Fruit fly (Drosophila melanogaster) whole organism, embryonic: Measurements from ENCODE around the gene CG6345.

Source experiments
- Ada2b ChIP-seq: fragments of 200-800 bp; sonication (Bioruptor generic); IDR thresholded peaks from 2 replicates; pipeline ENCODE4 v1.3.6; 2022; ENCODE audit warnings: missing biosample characterization, missing genetic modification characterization
- Asciz ChIP-seq: fragments of 200-800 bp; sonication (Bioruptor generic); optimal IDR thresholded peaks from 2 replicates; lab custom pipeline; 2017; ENCODE audit warnings: missing biosample characterization, mild to moderate bottlenecking, missing genetic modification characterization, missing genetic modification reagents
- CG11093 ChIP-seq: fragments of 200-800 bp; sonication (Bioruptor generic); IDR thresholded peaks from 3 replicates; pipeline ENCODE4 v1.3.6; 2022; ENCODE audit warnings: missing biosample characterization, missing genetic modification characterization
- CG11456 ChIP-seq: fragments of 200-800 bp; sonication (Bioruptor generic); IDR thresholded peaks from 3 replicates; pipeline ENCODE4 v1.3.6; 2022; ENCODE audit warnings: missing biosample characterization, missing genetic modification characterization
- CG12769 ChIP-seq: fragments of 200-800 bp; sonication (Bioruptor generic); optimal IDR thresholded peaks from 2 replicates; lab custom pipeline; 2019; ENCODE audit warnings: missing biosample characterization, mild to moderate bottlenecking, missing genetic modification characterization, moderate library complexity
- CG13287 ChIP-seq: fragments of 200-800 bp; sonication (Bioruptor generic); IDR thresholded peaks from 2 replicates; pipeline ENCODE4 v1.3.6; 2022; ENCODE audit warnings: missing biosample characterization, missing genetic modification characterization; ENCODE audit not compliant: partially characterized antibody
- CG15601 ChIP-seq: fragments of 200-800 bp; sonication (Bioruptor generic); optimal IDR thresholded peaks from 3 replicates; lab custom pipeline; 2019; ENCODE audit warnings: missing biosample characterization, mild to moderate bottlenecking, missing genetic modification characterization, moderate library complexity
- CG2129 ChIP-seq: fragments of 200-800 bp; sonication (Bioruptor generic); IDR thresholded peaks from 2 replicates; pipeline ENCODE4 v1.3.6; 2022; ENCODE audit warnings: missing biosample characterization, missing genetic modification characterization; ENCODE audit not compliant: partially characterized antibody
- CG2875 ChIP-seq: fragments of 200-800 bp; sonication (Bioruptor generic); optimal IDR thresholded peaks from 2 replicates; lab custom pipeline; 2017; ENCODE audit warnings: missing biosample characterization, mild to moderate bottlenecking, missing genetic modification characterization, missing genetic modification reagents
- CG30431 ChIP-seq: fragments of 200-800 bp; sonication (Bioruptor generic); optimal IDR thresholded peaks from 2 replicates; lab custom pipeline; 2017; ENCODE audit warnings: missing biosample characterization, missing genetic modification characterization
- CG3065 ChIP-seq: fragments of 200-800 bp; sonication (Bioruptor generic); optimal IDR thresholded peaks from 2 replicates; lab custom pipeline; 2016; ENCODE audit warnings: missing biosample characterization, missing genetic modification characterization
- CG31365 ChIP-seq: fragments of 200-800 bp; sonication (Bioruptor generic); optimal IDR thresholded peaks from 2 replicates; lab custom pipeline; 2018; ENCODE audit warnings: missing biosample characterization, mild to moderate bottlenecking, missing genetic modification characterization
- CG5953 ChIP-seq: fragments of 200-800 bp; sonication (Bioruptor generic); IDR thresholded peaks from 2 replicates; pipeline ENCODE4 v1.3.6; 2022; ENCODE audit warnings: missing biosample characterization, missing genetic modification characterization
- CG8290 ChIP-seq, 3 experiments: fragments of 200-800 bp; sonication (Bioruptor generic); optimal IDR thresholded peaks; 2 replicates each; lab custom pipeline; 2016 to 2019; ENCODE audit warnings: missing biosample characterization in 3 of 3, missing genetic modification characterization in 3 of 3, mild to moderate bottlenecking in 2 of 3, moderate library complexity in 1 of 3
- CG8765 ChIP-seq: fragments of 200-800 bp; sonication (Bioruptor generic); IDR thresholded peaks from 2 replicates; pipeline ENCODE4 v1.3.6; 2022; ENCODE audit warnings: missing biosample characterization, missing genetic modification characterization
- Chrac-16 ChIP-seq: fragments of 200-800 bp; sonication (Bioruptor generic); optimal IDR thresholded peaks from 3 replicates; lab custom pipeline; 2016; ENCODE audit warnings: missing biosample characterization, missing genetic modification characterization
- D19A ChIP-seq: fragments of 200-800 bp; optimal IDR thresholded peaks from 3 replicates; lab custom pipeline; 2019; ENCODE audit warnings: missing biosample characterization, mild to moderate bottlenecking, missing genetic modification characterization, moderate library complexity
- Doc3 ChIP-seq: fragments of 200-800 bp; sonication (Bioruptor generic); IDR thresholded peaks from 3 replicates; pipeline ENCODE4 v1.3.6; 2022; ENCODE audit warnings: missing biosample characterization, missing genetic modification characterization; ENCODE audit not compliant: partially characterized antibody
- Ets65A ChIP-seq: fragments of 200-800 bp; sonication (Bioruptor generic); peaks from one replicate; lab custom pipeline; 2016; ENCODE audit warnings: missing biosample characterization, missing genetic modification characterization
- Med ChIP-seq: fragments of 200-800 bp; sonication (Bioruptor generic); peaks from one replicate; lab custom pipeline; 2016; ENCODE audit warnings: missing biosample characterization, missing genetic modification characterization, mild to moderate bottlenecking, inconsistent platforms, moderate library complexity
- Pdp1 ChIP-seq, 2 experiments: fragments of 200-800 bp; sonication (Bioruptor generic); optimal IDR thresholded peaks; 3 replicates each; lab custom pipeline; 2016; ENCODE audit warnings: missing biosample characterization in 2 of 2, missing genetic modification characterization in 2 of 2, mild to moderate bottlenecking in 1 of 2, moderate library complexity in 1 of 2
- Rfx ChIP-seq: fragments of 200-800 bp; sonication (Bioruptor generic); IDR thresholded peaks from 2 replicates; pipeline ENCODE4 v1.3.6; 2022; ENCODE audit warnings: missing biosample characterization, missing genetic modification characterization
- Sox100B ChIP-seq: fragments of 200-800 bp; sonication (Bioruptor generic); optimal IDR thresholded peaks from 3 replicates; lab custom pipeline; 2018; ENCODE audit warnings: missing biosample characterization, mild to moderate bottlenecking, missing genetic modification characterization
- Xbp1 ChIP-seq: fragments of 200-800 bp; sonication (Bioruptor generic); optimal IDR thresholded peaks from 3 replicates; lab custom pipeline; 2016; ENCODE audit warnings: missing biosample characterization, mild to moderate bottlenecking, missing genetic modification characterization
- al ChIP-seq: fragments of 200-800 bp; sonication (Bioruptor generic); IDR thresholded peaks from 2 replicates; pipeline ENCODE4 v1.3.6; 2022; ENCODE audit warnings: missing biosample characterization, missing genetic modification characterization
- ato ChIP-seq: fragments of 200-800 bp; sonication (Bioruptor generic); IDR thresholded peaks from 2 replicates; pipeline ENCODE4 v1.3.6; 2022; ENCODE audit warnings: missing biosample characterization, missing genetic modification characterization; ENCODE audit not compliant: partially characterized antibody
- bbx ChIP-seq: fragments of 200-800 bp; sonication (Bioruptor generic); IDR thresholded peaks from 2 replicates; pipeline ENCODE4 v1.3.6; 2022; ENCODE audit warnings: missing biosample characterization, missing genetic modification characterization; ENCODE audit not compliant: partially characterized antibody
- cad ChIP-seq: fragments of >200 bp; optimal IDR thresholded peaks from 2 replicates; lab custom pipeline; 2017; ENCODE audit warnings: missing biosample characterization, missing genetic modification characterization
- chinmo ChIP-seq: fragments of 200-800 bp; sonication (Bioruptor generic); IDR thresholded peaks from 4 replicates; pipeline ENCODE4 v1.3.6; 2022; ENCODE audit warnings: missing biosample characterization, missing genetic modification characterization; ENCODE audit not compliant: partially characterized antibody
- cwo ChIP-seq: fragments of 200-800 bp; sonication (Bioruptor generic); optimal IDR thresholded peaks from 3 replicates; lab custom pipeline; 2017; ENCODE audit warnings: missing biosample characterization, missing genetic modification characterization, mild to moderate bottlenecking, moderate library complexity, missing genetic modification reagents
- gce ChIP-seq: fragments of 200-800 bp; sonication (Bioruptor generic); IDR thresholded peaks from 3 replicates; pipeline ENCODE4 v1.3.6; 2022; ENCODE audit warnings: missing biosample characterization, missing genetic modification characterization
- gfzf ChIP-seq: fragments of 200-800 bp; sonication (Bioruptor generic); optimal IDR thresholded peaks from 2 replicates; lab custom pipeline; 2016; ENCODE audit warnings: missing biosample characterization, mild to moderate bottlenecking, missing genetic modification characterization, moderate library complexity
- inv ChIP-seq: fragments of 200-800 bp; sonication (Bioruptor generic); IDR thresholded peaks from 2 replicates; pipeline ENCODE4 v1.3.6; 2022; ENCODE audit warnings: missing biosample characterization, missing genetic modification characterization; ENCODE audit not compliant: partially characterized antibody
- kah ChIP-seq: fragments of 200-800 bp; sonication (Bioruptor generic); optimal IDR thresholded peaks from 2 replicates; lab custom pipeline; 2018; ENCODE audit warnings: missing biosample characterization, mild to moderate bottlenecking, missing genetic modification characterization
- pho ChIP-seq: fragments of 200-800 bp; sonication (Bioruptor generic); optimal IDR thresholded peaks from 2 replicates; lab custom pipeline; 2016; ENCODE audit warnings: missing biosample characterization, missing genetic modification characterization
- rib ChIP-seq: fragments of 200-800 bp; sonication (Bioruptor generic); IDR thresholded peaks from 2 replicates; pipeline ENCODE4 v1.3.6; 2022; ENCODE audit warnings: missing biosample characterization, missing genetic modification characterization
- sr ChIP-seq: fragments of 200-800 bp; sonication (Bioruptor generic); IDR thresholded peaks from 3 replicates; pipeline ENCODE4 v1.3.6; 2022; ENCODE audit warnings: missing biosample characterization, missing genetic modification characterization
- stc ChIP-seq: fragments of 200-800 bp; sonication (Bioruptor generic); IDR thresholded peaks from 2 replicates; pipeline ENCODE4 v1.3.6; 2022; ENCODE audit warnings: missing biosample characterization, missing genetic modification characterization
- stwl ChIP-seq: fragments of 200-800 bp; sonication (Bioruptor generic); optimal IDR thresholded peaks from 3 replicates; lab custom pipeline; 2018; ENCODE audit warnings: missing biosample characterization, mild to moderate bottlenecking, missing genetic modification characterization, moderate library complexity
- usp ChIP-seq: fragments of >200 bp; optimal IDR thresholded peaks from 2 replicates; lab custom pipeline; 2017; ENCODE audit warnings: missing biosample characterization, missing genetic modification characterization
- zen2 ChIP-seq: fragments of 200-800 bp; sonication (Bioruptor generic); IDR thresholded peaks from 3 replicates; pipeline ENCODE4 v1.3.6; 2022; ENCODE audit warnings: missing biosample characterization, missing genetic modification characterization; ENCODE audit not compliant: partially characterized antibody

CG6345 gene

DNA sequence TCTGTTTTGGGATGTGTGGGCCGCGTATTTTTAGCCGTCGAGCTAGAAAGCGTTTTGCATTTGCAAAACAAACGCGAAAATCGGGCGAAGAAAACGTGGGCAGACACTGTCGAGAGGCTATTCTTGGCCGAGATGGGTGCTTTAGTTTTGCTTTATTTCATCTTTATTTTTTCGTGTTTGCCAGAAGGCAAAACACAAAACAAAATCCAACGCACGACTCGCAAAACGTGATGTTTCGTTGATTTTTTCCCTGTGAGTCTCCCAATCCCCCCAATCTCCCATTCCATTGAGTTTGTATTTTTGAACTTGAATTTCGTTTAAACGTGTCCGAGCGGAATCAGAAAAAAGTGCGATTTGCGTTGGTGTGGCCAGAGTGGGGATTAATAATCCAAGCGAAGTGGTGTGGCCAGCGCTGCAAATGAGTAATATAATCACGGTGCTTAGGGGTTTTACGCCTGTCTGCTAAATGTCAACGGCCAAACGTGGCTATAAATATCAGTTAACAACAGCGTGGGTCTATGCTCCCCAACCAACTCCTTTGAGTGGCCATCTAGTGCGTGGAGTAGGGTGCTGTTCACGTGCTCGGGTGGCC is 25.9 kb downstream of the CG6345 start:
- TF ChIP-seq pho (no peak), CG5953 (GFP tag; lab: Robert Waterston, UW) (no peak), usp (no peak), Chrac-16 (GFP tag; lab: Kevin White, UChicago) (no peak), CG30431 (GFP tag; lab: Kevin White, UChicago) (no peak), bbx (GFP tag; lab: Robert Waterston, UW) (0 out of 2 replicates have a peak, but pooled peaks have one; percentile 20), Xbp1 (GFP tag; lab: Kevin White, UChicago) (no peak), chinmo (GFP tag; lab: Robert Waterston, UW) (0 out of 4 replicates have a peak, but pooled peaks have one; percentile 46), gce (GFP tag; lab: Robert Waterston, UW) (no peak), D19A (tag; lab: Kevin White, UChicago) (no peak), Rfx (GFP tag; lab: Robert Waterston, UW) (no peak), Ets65A (peak; percentile 46), Doc3 (GFP tag; lab: Robert Waterston, UW) (0 out of 3 replicates have a peak, but pooled peaks have one; percentile 31), CG11456 (GFP tag; lab: Robert Waterston, UW) (no peak), stc (no peak), CG13287 (GFP tag; lab: Robert Waterston, UW) (peak; percentile 56; the same call in 1 of the 2 replicates), Ada2b (GFP tag; lab: Robert Waterston, UW) (no peak), cwo (GFP tag; lab: Kevin White, UChicago) (peak; percentile 97), CG3065 (GFP tag; lab: Kevin White, UChicago) (no peak), CG15601 (tag; lab: Kevin White, UChicago) (no peak), gfzf (GFP tag; lab: Kevin White, UChicago) (peak; percentile 38), stwl (tag; lab: Kevin White, UChicago) (peak; percentile 83), sr (GFP tag; lab: Robert Waterston, UW) (peak; percentile 69), Med (GFP tag; lab: Kevin White, UChicago) (peak; percentile 75), CG8290 (GFP tag; optimal IDR thresholded peaks at IDR 0.05; lab: Kevin White, UChicago) (no peak), CG8290 (tag; optimal IDR thresholded peaks at IDR 0.05; lab: Kevin White, UChicago) (peak in 1 of 2 experiments; percentile 1), zen2 (GFP tag; lab: Robert Waterston, UW) (no peak), CG8765 (no peak), Asciz (GFP tag; lab: Kevin White, UChicago) (no peak), inv (0 out of 2 replicates have a peak, but pooled peaks have one; percentile 9), ato (GFP tag; lab: Robert Waterston, UW) (peak; percentile 36; the same call in 1 of the 2 replicates), CG2875 (GFP tag; lab: Kevin White, UChicago) (no peak), CG12769 (tag; lab: Kevin White, UChicago) (peak; percentile 71), rib (0 out of 2 replicates have a peak, but pooled peaks have one; percentile 25), cad (GFP tag; lab: Kevin White, UChicago) (no peak)

DNA sequence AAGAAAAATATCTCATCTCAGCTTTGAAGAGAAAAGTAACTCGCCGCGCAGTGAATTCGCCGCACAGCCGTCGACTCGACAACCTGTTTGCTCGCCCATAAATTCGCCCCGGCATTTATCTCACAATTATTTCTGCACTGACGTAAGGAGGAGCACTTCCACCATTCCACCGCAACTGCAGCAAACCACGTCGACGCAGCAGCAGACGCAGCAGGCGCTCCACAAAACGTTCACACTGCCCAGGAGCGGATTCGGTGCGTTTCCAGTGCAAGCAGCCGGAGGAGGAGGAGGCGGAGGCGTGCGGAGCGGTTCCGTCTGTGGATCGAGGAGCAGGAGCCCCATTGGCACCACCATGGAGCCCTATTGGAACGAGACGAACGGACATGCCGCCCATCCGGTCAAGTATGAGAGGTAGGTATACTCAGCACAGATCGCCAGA is 26.8 kb downstream of the CG6345 start:
- no peak for TF ChIP-seq Sox100B (GFP tag; lab: Kevin White, UChicago)
- peak; percentile 92 for TF ChIP-seq kah
- no peak for TF ChIP-seq CG11093 (GFP tag; lab: Robert Waterston, UW)
- TF ChIP-seq Pdp1 (GFP tag; optimal IDR thresholded peaks at IDR 0.05; lab: Kevin White, UChicago): peak in 1 of 2 experiments; percentile 29
- no peak for TF ChIP-seq CG31365 (tag; lab: Kevin White, UChicago)
- no peak for TF ChIP-seq CG2129 (GFP tag; lab: Robert Waterston, UW)
- TF ChIP-seq al (GFP tag; lab: Robert Waterston, UW): no peak
- peak; percentile 41 for TF ChIP-seq Ets65A
- TF ChIP-seq Med (GFP tag; lab: Kevin White, UChicago): peak; percentile 58
